Worm (Caenorhabditis elegans): ENCODE measurements around the gene fbxa-116.

fbxa-116 gene

ce11 chrV:20164059-20164892, 24.4 kb downstream of the fbxa-116 start, which contains the start of gene F19B2.5 (continued):
- no peak for TF ChIP-seq nhr-27 (tag; optimal IDR thresholded peaks at IDR 0.05)
- TF ChIP-seq ceh-79 (tag; optimal IDR thresholded peaks at IDR 0.05) = no peak
- TF ChIP-seq cebp-1 (GFP tag; IDR thresholded peaks at IDR 0.05) = no peak
- peak; percentile 50 for TF ChIP-seq cebp-1 (tag; optimal IDR thresholded peaks at IDR 0.05)
- no peak for TF ChIP-seq mes-4 (tag; optimal IDR thresholded peaks at IDR 0.05)
- TF ChIP-seq F49E8.2 (tag; optimal IDR thresholded peaks at IDR 0.05; ENCODE audit: insufficient read depth) = no peak
- no peak for TF ChIP-seq F33H1.4 (GFP tag; IDR thresholded peaks at IDR 0.05)
- TF ChIP-seq let-607 (tag; optimal IDR thresholded peaks at IDR 0.05) = peak; percentile 83 to 95
- TF ChIP-seq snpc-4 (GFP tag; optimal IDR thresholded peaks at IDR 0.05) = no peak
- TF ChIP-seq snpc-4 (tag; optimal IDR thresholded peaks at IDR 0.05) = no peak
- peak; percentile 51 for TF ChIP-seq akir-1 (GFP tag; optimal IDR thresholded peaks at IDR 0.05)
- TF ChIP-seq lag-1 (GFP tag; IDR thresholded peaks at IDR 0.05) = no peak
- no peak for TF ChIP-seq B0261.1 (tag; optimal IDR thresholded peaks at IDR 0.05)
- no peak for TF ChIP-seq hrde-1 (tag; optimal IDR thresholded peaks at IDR 0.05; ENCODE audit: borderline replicate concordance)
- TF ChIP-seq Y79H2A.3 (GFP tag; conservative IDR thresholded peaks at IDR 0.05) = no peak
- peak; percentile 81 for TF ChIP-seq B0336.3 (GFP tag; IDR thresholded peaks at IDR 0.05)
- TF ChIP-seq egl-18 (GFP tag; IDR thresholded peaks at IDR 0.05) = no peak
- no peak for TF ChIP-seq ceh-27 (GFP tag; optimal IDR thresholded peaks at IDR 0.05)
- peak; percentile 61 for TF ChIP-seq unc-62 (GFP tag; optimal IDR thresholded peaks at IDR 0.05)
- TF ChIP-seq ama-1 (optimal IDR thresholded peaks at IDR 0.05) = peak; percentile 71
- TF ChIP-seq ama-1 (GFP tag; optimal IDR thresholded peaks at IDR 0.05) = no peak
- TF ChIP-seq attf-3 (GFP tag; conservative IDR thresholded peaks at IDR 0.05) = no peak
- TF ChIP-seq ztf-25 (GFP tag; IDR thresholded peaks at IDR 0.05) = no peak
- no peak for TF ChIP-seq hmg-1.2 (GFP tag; IDR thresholded peaks at IDR 0.05)
- TF ChIP-seq C17E4.6 (GFP tag; IDR thresholded peaks at IDR 0.05) = no peak
- no peak for TF ChIP-seq Y67H2A.10 (GFP tag; conservative IDR thresholded peaks at IDR 0.05)
- TF ChIP-seq nhr-179 (tag; optimal IDR thresholded peaks at IDR 0.05) = no peak
- no peak for TF ChIP-seq madf-3 (GFP tag; IDR thresholded peaks at IDR 0.05)
- no peak for TF ChIP-seq B0035.1 (tag; optimal IDR thresholded peaks at IDR 0.05)
- peak; percentile 83; the same call in 1 of the 2 replicates for TF ChIP-seq nfyb-1 (GFP tag; IDR thresholded peaks at IDR 0.05)
- peak; percentile 16 for TF ChIP-seq lsl-1 (GFP tag; optimal IDR thresholded peaks at IDR 0.05)
- no peak for TF ChIP-seq hmg-20 (GFP tag; IDR thresholded peaks at IDR 0.05)
- no peak for TF ChIP-seq F23B12.7 (tag; optimal IDR thresholded peaks at IDR 0.05; ENCODE audit: insufficient read depth)
- TF ChIP-seq nhr-120 (GFP tag; IDR thresholded peaks at IDR 0.05) = no peak
- TF ChIP-seq F10E7.11 (tag; optimal IDR thresholded peaks at IDR 0.05) = no peak
- no peak for TF ChIP-seq ztf-22 (GFP tag; optimal IDR thresholded peaks at IDR 0.05)
- TF ChIP-seq ztf-26 (tag; optimal IDR thresholded peaks at IDR 0.05) = no peak
- no peak for TF ChIP-seq F52B5.7 (tag; optimal IDR thresholded peaks at IDR 0.05)
- no peak for TF ChIP-seq nfya-1 (tag; optimal IDR thresholded peaks at IDR 0.05; ENCODE audit: borderline replicate concordance, insufficient read depth)
- TF ChIP-seq pbrm-1 (GFP tag; IDR thresholded peaks at IDR 0.05) = no peak
- peak; percentile 36; the same call in 1 of the 2 replicates for TF ChIP-seq let-526 (GFP tag; IDR thresholded peaks at IDR 0.05)
- no peak for TF ChIP-seq rec-8 (tag; optimal IDR thresholded peaks at IDR 0.05)
- TF ChIP-seq nhr-80 (tag; optimal IDR thresholded peaks at IDR 0.05) = peak; percentile 44
- TF ChIP-seq zim-3 (tag; optimal IDR thresholded peaks at IDR 0.05) = peak; percentile 56
- TF ChIP-seq atf-7 (tag; optimal IDR thresholded peaks at IDR 0.05) = peak; percentile 95
- TF ChIP-seq ceh-100 (GFP tag; IDR thresholded peaks at IDR 0.05) = no peak
- TF ChIP-seq dox-1 (GFP tag; IDR thresholded peaks at IDR 0.05) = peak; percentile 60; the same call in 1 of the 2 replicates
